Fruit fly (Drosophila melanogaster) whole organism, wandering third instar larva: ENCODE measurements around the gene Egfrap.

Source experiments
- Abd-B ChIP-seq: fragments of >200 bp; optimal IDR thresholded peaks from 2 replicates; lab custom pipeline; 2017; ENCODE audit warnings: missing biosample characterization, missing genetic modification characterization
- Dif ChIP-seq: fragments of 200-275, 200-300 bp; sonication (Bioruptor generic); optimal IDR thresholded peaks from 2 replicates; lab custom pipeline; 2018; ENCODE audit warnings: missing biosample characterization, missing genetic modification characterization; ENCODE audit not compliant: partially characterized antibody
- OdsH ChIP-seq: fragments of 200-800 bp; sonication (Bioruptor generic); optimal IDR thresholded peaks from 2 replicates; lab custom pipeline; 2016; ENCODE audit warnings: missing biosample characterization, mild to moderate bottlenecking, missing genetic modification characterization
- Sp1 ChIP-seq: fragments of 200-800 bp; sonication (Bioruptor generic); optimal IDR thresholded peaks from 3 replicates; lab custom pipeline; 2019; ENCODE audit warnings: missing biosample characterization, mild to moderate bottlenecking, missing genetic modification characterization, moderate library complexity
- brk ChIP-seq: fragments of 200-800 bp; sonication (Bioruptor generic); optimal IDR thresholded peaks from 2 replicates; lab custom pipeline; 2016; ENCODE audit warnings: missing biosample characterization, mild to moderate bottlenecking, missing genetic modification characterization
- ey ChIP-seq: fragments of 200-800 bp; sonication (Bioruptor generic); optimal IDR thresholded peaks from 2 replicates; lab custom pipeline; 2016; ENCODE audit warnings: missing biosample characterization, missing genetic modification characterization
- fru ChIP-seq: fragments of 200-800 bp; sonication (Bioruptor generic); optimal IDR thresholded peaks from 3 replicates; lab custom pipeline; 2016; ENCODE audit warnings: missing biosample characterization, mild to moderate bottlenecking, missing genetic modification characterization
- lola ChIP-seq: fragments of >200 bp; optimal IDR thresholded peaks from 2 replicates; lab custom pipeline; 2017; ENCODE audit warnings: missing biosample characterization, missing genetic modification characterization
- pan ChIP-seq: fragments of >200 bp; optimal IDR thresholded peaks from 2 replicates; lab custom pipeline; 2017
- psq ChIP-seq: fragments of 200-800 bp; sonication (Bioruptor generic); optimal IDR thresholded peaks from 3 replicates; lab custom pipeline; 2017; ENCODE audit warnings: missing biosample characterization, mild to moderate bottlenecking, missing genetic modification characterization, moderate library complexity
- usp ChIP-seq: fragments of >200 bp; optimal IDR thresholded peaks from 2 replicates; lab custom pipeline; 2017; ENCODE audit warnings: missing biosample characterization, missing genetic modification characterization
- woc ChIP-seq: sonication (Bioruptor generic); optimal IDR thresholded peaks from 2 replicates; lab custom pipeline; 2016; ENCODE audit warnings: missing biosample characterization, mild to moderate bottlenecking, missing genetic modification characterization

DNA sequence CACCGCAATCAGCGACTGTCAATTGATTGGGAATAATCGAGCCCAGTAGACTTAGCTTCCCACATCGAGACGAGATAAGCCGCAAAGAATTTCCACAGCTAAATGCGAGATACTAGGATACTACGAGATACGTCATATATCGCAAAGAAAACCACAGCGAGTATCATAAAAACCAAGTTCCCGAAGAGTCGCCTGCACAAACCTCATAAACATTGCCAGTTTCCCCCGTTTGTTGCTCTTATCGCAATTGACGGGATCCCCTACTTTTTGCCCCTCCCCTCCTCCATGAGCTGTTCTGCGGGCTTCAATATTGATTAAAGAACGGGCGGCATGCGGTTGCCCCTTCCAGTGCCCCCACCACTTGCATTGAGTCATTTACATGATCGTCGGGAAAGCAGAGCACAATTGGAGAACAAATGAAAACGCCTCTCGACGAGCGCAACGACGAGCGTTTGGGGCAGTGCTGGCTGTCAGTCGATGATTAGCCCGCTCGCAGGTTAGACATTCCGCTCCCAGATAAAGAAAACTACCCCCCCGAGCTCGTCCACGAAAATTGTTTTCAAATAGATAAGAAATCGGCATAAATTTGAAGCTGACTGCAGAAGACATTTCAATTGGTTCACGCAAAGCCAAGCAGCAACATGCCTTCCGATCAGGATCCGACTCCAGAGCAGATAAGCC is 28.3 kb downstream of the Egfrap start, which contains the start of gene CG32407:
- TF ChIP-seq lola (GFP tag; lab: Kevin White, UChicago) (no peak), OdsH (no peak), Abd-B (GFP tag; lab: Kevin White, UChicago) (no peak), woc (GFP tag; lab: Kevin White, UChicago) (no peak), ey (GFP tag; lab: Kevin White, UChicago) (no peak), Dif (GFP tag; lab: Kevin White, UChicago) (no peak), pan (no peak), Sp1 (no peak), brk (GFP tag; lab: Kevin White, UChicago) (no peak), usp (no peak), psq (GFP tag; lab: Kevin White, UChicago) (no peak), fru (GFP tag; lab: Kevin White, UChicago) (no peak)
